Worm (Caenorhabditis elegans) whole organism, early embryonic: Measurements from ENCODE around the gene F13A2.10.

Experiments used
- B0310.2 ChIP-seq: sonication (generic microtip); optimal IDR thresholded peaks from 2 replicates; lab custom pipeline; 2016; ENCODE audit warnings: mild to moderate bottlenecking, missing genetic modification characterization, missing compliant biosample characterization
- F13C5.2 ChIP-seq: sonication (generic microtip); optimal IDR thresholded peaks from 2 replicates; lab custom pipeline; 2017; ENCODE audit warnings: mild to moderate bottlenecking, missing genetic modification characterization, inconsistent platforms, missing compliant biosample characterization
- aly-1 ChIP-seq: sonication (generic microtip); optimal IDR thresholded peaks from 2 replicates; lab custom pipeline; 2016; ENCODE audit warnings: missing genetic modification characterization, missing compliant biosample characterization
- ama-1 ChIP-seq: fragments of 150-350 bp; optimal IDR thresholded peaks from 2 replicates; lab custom pipeline; 2014
- ceh-13 ChIP-seq: fragments of 200-800 bp; sonication (Bioruptor generic); optimal IDR thresholded peaks from 2 replicates; lab custom pipeline; 2018; ENCODE audit warnings: mild to moderate bottlenecking, missing genetic modification characterization, missing compliant biosample characterization
- ceh-36 ChIP-seq: sonication (generic microtip); optimal IDR thresholded peaks from 2 replicates; lab custom pipeline; 2016; ENCODE audit warnings: missing genetic modification characterization, inconsistent platforms, missing compliant biosample characterization
- ets-7 ChIP-seq: sonication (generic microtip); optimal IDR thresholded peaks from 2 replicates; lab custom pipeline; 2016; ENCODE audit warnings: missing genotype, missing genetic modification characterization, missing compliant biosample characterization
- flt-1 ChIP-seq: fragments of 200-800 bp; sonication (Bioruptor generic); IDR thresholded peaks from 2 replicates; pipeline ENCODE4 v1.3.6; 2022; ENCODE audit warnings: missing genetic modification characterization, missing compliant biosample characterization
- scrt-1 ChIP-seq: fragments of 200-800 bp; sonication (Bioruptor generic); IDR thresholded peaks from 2 replicates; pipeline ENCODE4 v1.3.6; 2022; ENCODE audit warnings: missing genetic modification characterization, missing compliant biosample characterization
- sea-1 ChIP-seq: fragments of 200-800 bp; sonication (Bioruptor generic); conservative IDR thresholded peaks from 2 replicates; pipeline ENCODE4 v1.3.6; 2022; ENCODE audit warnings: missing genetic modification characterization, missing compliant biosample characterization
- tbx-11 ChIP-seq: fragments of 200-800 bp; sonication (Bioruptor generic); IDR thresholded peaks from 2 replicates; pipeline ENCODE4 v1.3.6; 2022; ENCODE audit warnings: missing genetic modification characterization, missing compliant biosample characterization
- tbx-37 ChIP-seq: fragments of 200-800 bp; sonication (Bioruptor generic); conservative IDR thresholded peaks from 2 replicates; pipeline ENCODE4 v1.3.6; 2022; ENCODE audit warnings: missing genetic modification reagents, missing genetic modification characterization, missing compliant biosample characterization
- tra-4 ChIP-seq: sonication (generic microtip); optimal IDR thresholded peaks from 2 replicates; lab custom pipeline; 2017; ENCODE audit warnings: missing genetic modification characterization, missing compliant biosample characterization

- TF ChIP-seq scrt-1 (GFP tag; lab: Robert Waterston, UW) (no peak), tbx-37 (GFP tag; lab: Robert Waterston, UW) (no peak), ama-1 (lab: Kevin White, UChicago) (no peak), ceh-36 (tag; lab: Kevin White, UChicago) (no peak), ceh-13 (GFP tag; lab: Kevin White, UChicago) (no peak), flt-1 (GFP tag; lab: Robert Waterston, UW) (no peak), sea-1 (GFP tag; lab: Robert Waterston, UW) (no peak), tra-4 (no peak), tbx-11 (GFP tag; lab: Robert Waterston, UW) (no peak), ets-7 (tag; lab: Kevin White, UChicago) (no peak), F13C5.2 (tag; lab: Kevin White, UChicago) (no peak), B0310.2 (tag; lab: Kevin White, UChicago) (no peak), aly-1 (tag; lab: Kevin White, UChicago) (no peak)
These were observed 26.1 kb downstream of the F13A2.10 start for ce11 chrV:4360018-4360417.
